Worm (Caenorhabditis elegans) whole organism, L3 larva: ENCODE results near the gene C49H3.16.

ENCODE experiments used
- ceh-82 ChIP-seq: fragments of 150-350 bp; optimal IDR thresholded peaks from 2 replicates; lab custom pipeline; 2014; ENCODE audit warnings: missing biosample characterization, missing genetic modification characterization
- hmg-11 ChIP-seq: sonication (generic microtip); optimal IDR thresholded peaks from 2 replicates; lab custom pipeline; 2016; ENCODE audit warnings: missing genetic modification characterization, missing compliant biosample characterization
- nhr-25 ChIP-seq: sonication (generic microtip); optimal IDR thresholded peaks from 2 replicates; lab custom pipeline; 2017; ENCODE audit warnings: missing biosample characterization, missing genetic modification characterization
- nhr-43 ChIP-seq: sonication (generic microtip); optimal IDR thresholded peaks from 2 replicates; lab custom pipeline; 2016; ENCODE audit warnings: mild to moderate bottlenecking, missing genetic modification characterization, missing compliant biosample characterization; ENCODE audit not compliant: poor library complexity, severe bottlenecking
- unc-39 ChIP-seq: sonication (generic microtip); optimal IDR thresholded peaks from 4 replicates; lab custom pipeline; 2017; ENCODE audit warnings: missing biosample characterization, missing genetic modification characterization
- unc-62 ChIP-seq: fragments of 150-350 bp; sonication (generic microtip); optimal IDR thresholded peaks from 4 replicates; lab custom pipeline; 2014; ENCODE audit warnings: missing biosample characterization, missing genetic modification reagents, missing genetic modification characterization

ce11 chrIV:7940919-7941318 lies 20.7 kb downstream of the C49H3.16 start, which contains the start of gene exc-9:
- TF ChIP-seq nhr-43 (tag; lab: Kevin White, UChicago) (no peak), ceh-82 (tag; lab: Kevin White, UChicago) (no peak), unc-62 (no peak), hmg-11 (tag; lab: Kevin White, UChicago) (no peak), nhr-25 (tag; lab: Kevin White, UChicago) (no peak), unc-39 (tag; lab: Kevin White, UChicago) (no peak)
